Worm (Caenorhabditis elegans): Measurements from ENCODE around the gene K08D10.11.

K08D10.11 gene

ce11 chrIV:4176088-4176487 lies 9.9 kb downstream of the K08D10.11 start, which contains the start of gene dnj-15:
Gene dnj-15, plus strand, starts transcription at chrIV:4176388.
- TF ChIP-seq lim-6 (tag; optimal IDR thresholded peaks at IDR 0.05), result no peak
- no peak for TF ChIP-seq K09A11.1 (tag; optimal IDR thresholded peaks at IDR 0.05; ENCODE audit: insufficient read depth)
- no peak for TF ChIP-seq ceh-2 (tag; optimal IDR thresholded peaks at IDR 0.05)
- TF ChIP-seq pha-4 (tag; optimal IDR thresholded peaks at IDR 0.05), result no peak
- TF ChIP-seq fkh-10 (GFP tag; optimal IDR thresholded peaks at IDR 0.05), result no peak
- no peak for TF ChIP-seq fkh-6 (tag; optimal IDR thresholded peaks at IDR 0.05)
- no peak for TF ChIP-seq zip-5 (tag; optimal IDR thresholded peaks at IDR 0.05)
- TF ChIP-seq npax-4 (tag; optimal IDR thresholded peaks at IDR 0.05), result no peak
- TF ChIP-seq pag-3 (tag; optimal IDR thresholded peaks at IDR 0.05; ENCODE audit: borderline replicate concordance), result no peak
- TF ChIP-seq eyg-1 (tag; optimal IDR thresholded peaks at IDR 0.05), result no peak
- TF ChIP-seq ceh-6 (GFP tag; optimal IDR thresholded peaks at IDR 0.05), result no peak
- no peak for TF ChIP-seq unc-86 (tag; optimal IDR thresholded peaks at IDR 0.05)
- TF ChIP-seq unc-42 (tag; optimal IDR thresholded peaks at IDR 0.05), result no peak
- TF ChIP-seq nhr-232 (tag; optimal IDR thresholded peaks at IDR 0.05), result no peak
- no peak for TF ChIP-seq ztf-16 (tag; optimal IDR thresholded peaks at IDR 0.05)
- TF ChIP-seq ceh-48 (tag; optimal IDR thresholded peaks at IDR 0.05), result no peak
- TF ChIP-seq K02D7.2 (tag; optimal IDR thresholded peaks at IDR 0.05), result no peak
- no peak for TF ChIP-seq nhr-11 (tag; optimal IDR thresholded peaks at IDR 0.05)
- TF ChIP-seq Y22D7AL.16 (tag; optimal IDR thresholded peaks at IDR 0.05), result no peak
- no peak for TF ChIP-seq sox-4 (tag; optimal IDR thresholded peaks at IDR 0.05)

ce11 chrIV:4173789-4174188 lies 12.2 kb downstream of the K08D10.11 start, which contains the start of gene rnp-3:
Gene rnp-3, plus strand, starts transcription at chrIV:4174089.
- no peak for TF ChIP-seq fkh-10 (GFP tag; optimal IDR thresholded peaks at IDR 0.05)
- no peak for TF ChIP-seq ref-2 (tag; optimal IDR thresholded peaks at IDR 0.05)
- no peak for TF ChIP-seq npax-4 (tag; optimal IDR thresholded peaks at IDR 0.05)
- TF ChIP-seq che-1 (tag; optimal IDR thresholded peaks at IDR 0.05), result no peak
- TF ChIP-seq dmd-4 (tag; optimal IDR thresholded peaks at IDR 0.05; ENCODE audit: borderline replicate concordance), result no peak
- no peak for TF ChIP-seq dve-1 (tag; optimal IDR thresholded peaks at IDR 0.05)
- TF ChIP-seq zip-5 (tag; optimal IDR thresholded peaks at IDR 0.05), result no peak
- TF ChIP-seq nfya-1 (tag; optimal IDR thresholded peaks at IDR 0.05), result no peak
- no peak for TF ChIP-seq ceh-14 (tag; optimal IDR thresholded peaks at IDR 0.05)

- no peak for TF ChIP-seq fkh-6 (tag; optimal IDR thresholded peaks at IDR 0.05)
- TF ChIP-seq mec-3 (tag; optimal IDR thresholded peaks at IDR 0.05; ENCODE audit: borderline replicate concordance), result no peak
- no peak for TF ChIP-seq hlh-6 (tag; optimal IDR thresholded peaks at IDR 0.05)
- no peak for TF ChIP-seq K02D7.2 (tag; optimal IDR thresholded peaks at IDR 0.05)
- no peak for TF ChIP-seq fax-1 (tag; optimal IDR thresholded peaks at IDR 0.05)
- TF ChIP-seq sox-2 (GFP tag; IDR thresholded peaks at IDR 0.05), result no peak
- no peak for TF ChIP-seq C08G9.2 (tag; optimal IDR thresholded peaks at IDR 0.05)
- no peak for TF ChIP-seq nhr-11 (tag; optimal IDR thresholded peaks at IDR 0.05)
- TF ChIP-seq sox-4 (tag; optimal IDR thresholded peaks at IDR 0.05), result no peak
- TF ChIP-seq hlh-30 (tag; optimal IDR thresholded peaks at IDR 0.05; ENCODE audit: insufficient read depth), result no peak
- TF ChIP-seq pqm-1 (tag; optimal IDR thresholded peaks at IDR 0.05), result no peak
- no peak for TF ChIP-seq rnt-1 (tag; optimal IDR thresholded peaks at IDR 0.05)
- no peak for TF ChIP-seq ref-2 (tag; optimal IDR thresholded peaks at IDR 0.05)
- TF ChIP-seq ceh-31 (tag; optimal IDR thresholded peaks at IDR 0.05), result no peak
- no peak for TF ChIP-seq tbx-7 (tag; optimal IDR thresholded peaks at IDR 0.05)
- no peak for TF ChIP-seq unc-3 (GFP tag; conservative IDR thresholded peaks at IDR 0.05)
- TF ChIP-seq unc-3 (tag; optimal IDR thresholded peaks at IDR 0.05), result no peak
- no peak for TF ChIP-seq unc-42 (tag; optimal IDR thresholded peaks at IDR 0.05)
Measured at ce11 chrIV:4172242-4172641, 13.8 kb downstream of the K08D10.11 start.

Data from whole organism, late embryonic.